Worm (Caenorhabditis elegans) whole organism, midembryonic: ENCODE measurements around the gene mboa-1.

ENCODE experiments used
- T22C8.4 ChIP-seq: fragments of 200-800 bp; sonication (Bioruptor generic); IDR thresholded peaks from 2 replicates; pipeline ENCODE4 v1.3.6; 2022; ENCODE audit warnings: missing genetic modification characterization, missing compliant biosample characterization
- cog-1 ChIP-seq: sonication (generic microtip); optimal IDR thresholded peaks from 2 replicates; lab custom pipeline; 2016; ENCODE audit warnings: missing genetic modification characterization, missing compliant biosample characterization
- flt-1 ChIP-seq: fragments of 200-800 bp; sonication (Bioruptor generic); IDR thresholded peaks from 2 replicates; pipeline ENCODE4 v1.3.6; 2022; ENCODE audit warnings: missing genetic modification characterization, missing compliant biosample characterization
- klf-2 ChIP-seq: fragments of 200-800 bp; sonication (Bioruptor generic); conservative IDR thresholded peaks from 2 replicates; pipeline ENCODE4 v1.3.6; 2022; ENCODE audit warnings: missing genetic modification reagents, missing genetic modification characterization, missing compliant biosample characterization
- med-1 ChIP-seq: sonication (generic microtip); optimal IDR thresholded peaks from 2 replicates; lab custom pipeline; 2017; ENCODE audit warnings: missing genetic modification characterization, mild to moderate bottlenecking, missing compliant biosample characterization, antibody characterized with exemption, missing genetic modification reagents; ENCODE audit not compliant: insufficient read depth
- tab-1 ChIP-seq: fragments of 200-800 bp; sonication (Bioruptor generic); IDR thresholded peaks from 2 replicates; pipeline ENCODE4 v1.3.6; 2022; ENCODE audit warnings: missing genetic modification characterization, missing compliant biosample characterization
- ztf-23 ChIP-seq: fragments of 200-800 bp; sonication (Bioruptor generic); IDR thresholded peaks from 2 replicates; pipeline ENCODE4 v1.3.6; 2022; ENCODE audit warnings: missing genetic modification reagents, missing genetic modification characterization, missing compliant biosample characterization
- ztf-29 ChIP-seq: fragments of 200-800 bp; sonication (Bioruptor generic); IDR thresholded peaks from 2 replicates; pipeline ENCODE4 v1.3.6; 2022; ENCODE audit warnings: missing genetic modification reagents, missing genetic modification characterization, missing compliant biosample characterization

DNA sequence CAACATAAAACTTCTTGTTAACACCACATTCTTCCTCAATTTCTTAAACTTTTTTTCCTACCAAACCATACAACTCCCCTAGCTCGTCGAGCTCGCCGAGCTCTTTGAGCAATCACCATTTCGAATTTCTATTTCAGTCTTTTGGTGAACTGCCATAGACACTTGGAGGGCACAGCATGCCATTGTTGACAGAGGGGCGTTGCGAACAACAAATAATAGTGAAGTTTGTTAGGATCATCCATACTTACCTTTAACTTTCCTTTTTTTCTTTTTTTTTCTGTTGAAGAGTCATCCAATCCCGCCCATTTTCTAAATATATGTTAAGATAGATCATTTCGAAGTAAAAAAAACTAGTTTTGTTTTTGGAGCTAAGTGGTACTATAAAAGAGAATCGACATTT lies 51.4 kb downstream of the mboa-1 start, which contains the start of gene idpp-14:
- TF ChIP-seq klf-2 (GFP tag; lab: Robert Waterston, UW) (no peak), cog-1 (tag; lab: Kevin White, UChicago) (no peak), ztf-23 (GFP tag; lab: Robert Waterston, UW) (no peak), flt-1 (GFP tag; lab: Robert Waterston, UW) (no peak), tab-1 (GFP tag; lab: Robert Waterston, UW) (no peak), ztf-29 (GFP tag; lab: Robert Waterston, UW) (no peak), med-1 (GFP tag; lab: Kevin White, UChicago) (no peak), T22C8.4 (GFP tag; lab: Robert Waterston, UW) (no peak)
